Worm (Caenorhabditis elegans) whole organism, L4 larva: Measurements from ENCODE around the gene K10D6.3.

Experiments
- F37D6.2 ChIP-seq: sonication (generic microtip); optimal IDR thresholded peaks from 2 replicates; lab custom pipeline; 2016; ENCODE audit warnings: mild to moderate bottlenecking, missing genetic modification characterization, missing compliant biosample characterization
- F44E2.7 ChIP-seq: fragments of 200-800 bp; sonication (Bioruptor generic); IDR thresholded peaks from 2 replicates; pipeline ENCODE4 v2.1.2; 2022; ENCODE audit warnings: missing genetic modification characterization, missing compliant biosample characterization
- T20F7.1 ChIP-seq: fragments of 200-800 bp; sonication (Bioruptor generic); optimal IDR thresholded peaks from 2 replicates; lab custom pipeline; 2018; ENCODE audit warnings: mild to moderate bottlenecking, missing genetic modification characterization, missing compliant biosample characterization
- T26A8.4 ChIP-seq: fragments of 200-800 bp; sonication (Bioruptor generic); IDR thresholded peaks from 2 replicates; pipeline ENCODE4 v1.3.6; 2022; ENCODE audit warnings: missing genetic modification characterization, missing compliant biosample characterization
- aha-1 ChIP-seq: fragments of 150-350 bp; peaks from one replicate; lab custom pipeline; 2014; ENCODE audit warnings: missing biosample characterization, missing genetic modification characterization
- ama-1 ChIP-seq: fragments of 150-350 bp; optimal IDR thresholded peaks from 2 replicates; lab custom pipeline; 2014; ENCODE audit warnings: inconsistent platforms, mixed read lengths
- arid-1 ChIP-seq: fragments of 200-800 bp; sonication (Bioruptor generic); conservative IDR thresholded peaks from 2 replicates; pipeline ENCODE4 v1.3.6; 2022; ENCODE audit warnings: missing genetic modification reagents, missing genetic modification characterization, missing compliant biosample characterization
- ceh-20 ChIP-seq: fragments of 200-800 bp; sonication (Bioruptor generic); IDR thresholded peaks from 2 replicates; pipeline ENCODE4 v1.3.6; 2022; ENCODE audit warnings: missing genetic modification reagents, missing genetic modification characterization, missing compliant biosample characterization
- ceh-44 ChIP-seq: fragments of 200-800 bp; sonication (Bioruptor generic); IDR thresholded peaks from 2 replicates; pipeline ENCODE4 v1.3.6; 2022; ENCODE audit warnings: missing genetic modification reagents, missing genetic modification characterization, missing compliant biosample characterization
- ces-1 ChIP-seq: fragments of 150-350 bp; sonication (generic microtip); optimal IDR thresholded peaks from 4 replicates; lab custom pipeline; 2014; ENCODE audit warnings: missing biosample characterization, missing genetic modification reagents, missing genetic modification characterization
- ctbp-1 ChIP-seq: fragments of 200-800 bp; sonication (Bioruptor generic); IDR thresholded peaks from 2 replicates; pipeline ENCODE4 v1.3.6; 2022; ENCODE audit warnings: missing genetic modification reagents, missing genetic modification characterization, missing compliant biosample characterization
- daf-16 ChIP-seq, 3 experiments: sonication (generic microtip); optimal IDR thresholded peaks; 2 replicates each; lab custom pipeline; 2016 to 2017; ENCODE audit warnings: missing genetic modification characterization in 3 of 3, missing genetic modification reagents in 3 of 3, mild to moderate bottlenecking in 2 of 3, missing compliant biosample characterization in 2 of 3, missing biosample characterization in 1 of 3, moderate library complexity in 1 of 3
- dmd-6 ChIP-seq: fragments of 200-800 bp; sonication (Bioruptor generic); IDR thresholded peaks from 2 replicates; pipeline ENCODE4 v1.3.6; 2022; ENCODE audit warnings: missing genetic modification reagents, missing genetic modification characterization, missing compliant biosample characterization
- dpl-1 ChIP-seq: fragments of 150-350 bp; optimal IDR thresholded peaks from 2 replicates; lab custom pipeline; 2014; ENCODE audit warnings: missing biosample characterization, missing genetic modification reagents, missing genetic modification characterization
- egl-43 ChIP-seq: fragments of 200-800 bp; sonication (Bioruptor generic); IDR thresholded peaks from 2 replicates; pipeline ENCODE4 v1.3.6; 2022; ENCODE audit warnings: missing genetic modification reagents, missing genetic modification characterization, missing compliant biosample characterization
- fkh-10 ChIP-seq: fragments of 150-350 bp; optimal IDR thresholded peaks from 2 replicates; lab custom pipeline; 2014; ENCODE audit warnings: missing biosample characterization, missing genetic modification reagents, missing genetic modification characterization
- gei-8 ChIP-seq: fragments of 200-800 bp; sonication (Bioruptor generic); optimal IDR thresholded peaks from 2 replicates; lab custom pipeline; 2018; ENCODE audit warnings: mild to moderate bottlenecking, missing genetic modification characterization, missing compliant biosample characterization
- hlh-11 ChIP-seq: fragments of 200-800 bp; sonication (Bioruptor generic); optimal IDR thresholded peaks from 2 replicates; lab custom pipeline; 2018; ENCODE audit warnings: mild to moderate bottlenecking, missing genetic modification characterization, missing compliant biosample characterization
- hmg-1.1 ChIP-seq: fragments of 200-800 bp; sonication (Bioruptor generic); IDR thresholded peaks from 2 replicates; pipeline ENCODE4 v1.3.6; 2022; ENCODE audit warnings: missing genetic modification reagents, missing genetic modification characterization, missing compliant biosample characterization
- jun-1 ChIP-seq: fragments of 150-350 bp; optimal IDR thresholded peaks from 2 replicates; lab custom pipeline; 2014; ENCODE audit warnings: missing biosample characterization, missing genetic modification reagents, missing genetic modification characterization
- lin-13 ChIP-seq: fragments of 150-350 bp; optimal IDR thresholded peaks from 2 replicates; lab custom pipeline; 2014; ENCODE audit warnings: missing biosample characterization, missing genetic modification reagents, missing genetic modification characterization
- lin-38 ChIP-seq: fragments of 200-800 bp; sonication (Bioruptor generic); IDR thresholded peaks from 2 replicates; pipeline ENCODE4 v1.3.6; 2022; ENCODE audit warnings: missing genetic modification reagents, missing genetic modification characterization, missing compliant biosample characterization
- lin-39 ChIP-seq: fragments of 150-350 bp; optimal IDR thresholded peaks from 2 replicates; lab custom pipeline; 2014; ENCODE audit warnings: missing biosample characterization, missing genetic modification reagents, missing genetic modification characterization
- lir-3 ChIP-seq: sonication (generic microtip); optimal IDR thresholded peaks from 2 replicates; lab custom pipeline; 2016; ENCODE audit warnings: mild to moderate bottlenecking, missing genetic modification characterization, missing compliant biosample characterization
- lsy-2 ChIP-seq, 2 experiments: fragments of 150-350 bp in 1 of 2; sonication (generic microtip) in 1 of 2; optimal IDR thresholded peaks; 2 replicates each; lab custom pipeline; 2014 to 2017; ENCODE audit warnings: missing biosample characterization in 2 of 2, missing genetic modification characterization in 2 of 2
- mdt-29 ChIP-seq: fragments of 200-800 bp; sonication (Bioruptor generic); IDR thresholded peaks from 2 replicates; pipeline ENCODE4 v1.3.6; 2022; ENCODE audit warnings: missing genetic modification reagents, missing genetic modification characterization, missing compliant biosample characterization
- mep-1 ChIP-seq: fragments of 150-350 bp; sonication (generic microtip); optimal IDR thresholded peaks from 3 replicates; lab custom pipeline; 2014; ENCODE audit warnings: missing biosample characterization, missing genetic modification characterization
- mes-2 ChIP-seq: sonication (generic microtip); optimal IDR thresholded peaks from 2 replicates; lab custom pipeline; 2016; ENCODE audit warnings: missing genotype, mild to moderate bottlenecking, missing genetic modification characterization, missing compliant biosample characterization; ENCODE audit not compliant: poor library complexity, severe bottlenecking
- mxl-3 ChIP-seq: fragments of 200-800 bp; sonication (Bioruptor generic); optimal IDR thresholded peaks from 2 replicates; lab custom pipeline; 2018; ENCODE audit warnings: mild to moderate bottlenecking, missing genetic modification characterization, missing compliant biosample characterization
- nhr-102 ChIP-seq: sonication (generic microtip); optimal IDR thresholded peaks from 2 replicates; lab custom pipeline; 2016; ENCODE audit warnings: mild to moderate bottlenecking, missing genetic modification characterization, moderate library complexity, missing compliant biosample characterization
- nhr-25 ChIP-seq: sonication (generic microtip); optimal IDR thresholded peaks from 2 replicates; lab custom pipeline; 2017; ENCODE audit warnings: missing genetic modification characterization, mild to moderate bottlenecking, missing compliant biosample characterization, antibody characterized with exemption, moderate library complexity, borderline replicate concordance; ENCODE audit not compliant: insufficient read depth
- nhr-28 ChIP-seq: fragments of 150-350 bp; optimal IDR thresholded peaks from 2 replicates; lab custom pipeline; 2014; ENCODE audit warnings: missing biosample characterization, missing genetic modification characterization
- nhr-48 ChIP-seq: sonication (generic microtip); optimal IDR thresholded peaks from 2 replicates; lab custom pipeline; 2016; ENCODE audit warnings: mild to moderate bottlenecking, missing genetic modification characterization, missing compliant biosample characterization
- nhr-6 ChIP-seq: fragments of 150-350 bp; optimal IDR thresholded peaks from 2 replicates; lab custom pipeline; 2014; ENCODE audit warnings: missing biosample characterization, missing genetic modification characterization
- nhr-76 ChIP-seq: fragments of 150-350 bp; optimal IDR thresholded peaks from 2 replicates; lab custom pipeline; 2014; ENCODE audit warnings: missing biosample characterization, missing genetic modification characterization
- nhr-77 ChIP-seq: fragments of 150-350 bp; optimal IDR thresholded peaks from 2 replicates; lab custom pipeline; 2014; ENCODE audit warnings: missing biosample characterization, missing genetic modification characterization
- pha-4 ChIP-seq, 2 experiments: fragments of 150-350 bp in 1 of 2; fragments of 200-800 bp in 1 of 2; sonication (Bioruptor generic) in 1 of 2; IDR thresholded peaks in 1 of 2; optimal IDR thresholded peaks in 1 of 2; 2 replicates each; pipeline versions ENCODE4 v1.3.6 to Lab custom; 2014 to 2022; ENCODE audit warnings: missing genetic modification characterization in 2 of 2, missing genetic modification reagents in 2 of 2, missing biosample characterization in 1 of 2, missing compliant biosample characterization in 1 of 2
- rbr-2 ChIP-seq: sonication (generic microtip); optimal IDR thresholded peaks from 2 replicates; lab custom pipeline; 2016; ENCODE audit warnings: missing genotype, missing genetic modification characterization, missing compliant biosample characterization
- sdz-12 ChIP-seq: fragments of 200-800 bp; sonication (Bioruptor generic); optimal IDR thresholded peaks from 2 replicates; lab custom pipeline; 2018; ENCODE audit warnings: mild to moderate bottlenecking, missing genetic modification characterization, missing compliant biosample characterization
- skn-1 ChIP-seq: fragments of 150-350 bp; optimal IDR thresholded peaks from 2 replicates; lab custom pipeline; 2014; ENCODE audit warnings: missing biosample characterization, missing genetic modification characterization
- spr-1 ChIP-seq: sonication (generic microtip); optimal IDR thresholded peaks from 2 replicates; lab custom pipeline; 2016; ENCODE audit warnings: mild to moderate bottlenecking, missing genetic modification characterization, missing compliant biosample characterization
- tra-1 ChIP-seq: fragments of 200-800 bp; sonication (Bioruptor generic); IDR thresholded peaks from 2 replicates; pipeline ENCODE4 v1.3.6; 2022; ENCODE audit warnings: missing genetic modification reagents, missing genetic modification characterization, missing compliant biosample characterization
- unc-130 ChIP-seq: sonication (generic microtip); optimal IDR thresholded peaks from 2 replicates; lab custom pipeline; 2016; ENCODE audit warnings: missing genetic modification reagents, missing genetic modification characterization, missing compliant biosample characterization
- unc-39 ChIP-seq: sonication (generic microtip); optimal IDR thresholded peaks from 2 replicates; lab custom pipeline; 2017; ENCODE audit warnings: missing biosample characterization, missing genetic modification characterization
- unc-62 ChIP-seq, 3 experiments: fragments of 150-350 bp in 1 of 3; sonication (generic microtip); optimal IDR thresholded peaks in 2 of 3; peaks in 1 of 3; 1 replicate in 1 of 3; 2 replicates in 2 of 3; lab custom pipeline; 2014 to 2017; ENCODE audit warnings: missing biosample characterization in 3 of 3, missing genetic modification characterization in 3 of 3, missing genetic modification reagents in 3 of 3, missing genotype in 1 of 3
- vab-7 ChIP-seq: fragments of 200-800 bp; sonication (Bioruptor generic); IDR thresholded peaks from 2 replicates; pipeline ENCODE4 v1.3.6; 2022; ENCODE audit warnings: missing genetic modification reagents, missing genetic modification characterization, missing compliant biosample characterization
- zfp-2 ChIP-seq: sonication (generic microtip); optimal IDR thresholded peaks from 2 replicates; lab custom pipeline; 2016; ENCODE audit warnings: mild to moderate bottlenecking, missing genetic modification characterization, missing compliant biosample characterization
- zip-2 ChIP-seq: fragments of 150-350 bp; optimal IDR thresholded peaks from 2 replicates; lab custom pipeline; 2014; ENCODE audit warnings: missing biosample characterization, missing genetic modification characterization
- ztf-7 ChIP-seq: fragments of 150-350 bp; optimal IDR thresholded peaks from 2 replicates; lab custom pipeline; 2014; ENCODE audit warnings: missing biosample characterization, missing genetic modification characterization

Gene K10D6.3

DNA sequence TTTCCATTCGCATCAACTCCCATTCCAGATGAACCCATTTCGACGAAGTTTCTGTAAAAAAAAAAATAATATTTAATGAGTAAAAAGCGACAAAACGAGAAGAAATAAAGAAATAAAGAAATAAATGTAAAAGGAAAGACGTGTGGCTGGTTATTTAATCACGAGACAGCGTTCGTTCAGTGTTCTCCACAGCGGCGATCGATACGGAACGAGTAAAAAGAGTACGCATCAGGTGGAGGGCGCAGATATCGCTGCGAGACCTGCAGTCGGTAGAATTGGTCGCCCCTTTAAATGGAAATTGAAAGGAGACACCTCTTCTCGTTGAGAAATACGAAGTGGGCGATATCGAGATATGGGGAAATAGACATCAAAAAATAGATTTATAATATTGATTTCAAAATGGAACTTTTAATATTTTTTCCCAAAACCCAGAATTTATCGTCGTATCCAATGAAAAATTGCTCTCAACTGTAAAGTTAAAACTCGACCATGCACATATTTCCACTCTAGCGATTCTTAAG, 28.3 kb downstream of the K10D6.3 start, which contains the start of gene pqn-70:
pqn-70 (minus strand) TSS at position 51 of the 521 bp plus-strand sequence.
- TF ChIP-seq mxl-3 (GFP tag; lab: Kevin White, UChicago) (peak; percentile 1), mes-2 (tag; lab: Kevin White, UChicago) (peak; percentile 87), ceh-44 (GFP tag; lab: Robert Waterston, UW) (peak; percentile 65; the same call in 1 of the 2 replicates), unc-130 (GFP tag; lab: Kevin White, UChicago) (peak; percentile 65), ztf-7 (tag; lab: Kevin White, UChicago) (peak; percentile 39), skn-1 (tag; lab: Kevin White, UChicago) (no peak), dpl-1 (GFP tag; lab: Kevin White, UChicago) (peak; percentile 76), fkh-10 (GFP tag; lab: Kevin White, UChicago) (peak; percentile 72), ama-1 (lab: Kevin White, UChicago) (peak; percentile 74), zfp-2 (no peak), jun-1 (tag; lab: Kevin White, UChicago) (peak; percentile 11), spr-1 (tag; lab: Kevin White, UChicago) (peak; percentile 59), F44E2.7 (GFP tag; lab: Robert Waterston, UW) (no peak), lin-39 (no peak), T26A8.4 (GFP tag; lab: Robert Waterston, UW) (peak; percentile 71; the same call in 1 of the 2 replicates), mdt-29 (GFP tag; lab: Robert Waterston, UW) (no peak), ctbp-1 (peak; percentile 59; the same call in 1 of the 2 replicates), nhr-25 (tag; lab: Kevin White, UChicago) (peak; percentile 54), T20F7.1 (GFP tag; lab: Kevin White, UChicago) (peak; percentile 60), vab-7 (GFP tag; lab: Robert Waterston, UW) (peak; percentile 53), hmg-1.1 (GFP tag; lab: Robert Waterston, UW) (peak; percentile 86), tra-1 (GFP tag; lab: Robert Waterston, UW) (no peak), hlh-11 (peak; percentile 92), unc-39 (no peak), F37D6.2 (peak; percentile 49), egl-43 (peak; percentile 67; the same call in 1 of the 2 replicates), nhr-76 (no peak), nhr-28 (tag; lab: Kevin White, UChicago) (peak; percentile 83), lin-38 (GFP tag; lab: Robert Waterston, UW) (no peak; the same call in 1 of the 2 replicates), aha-1 (tag; lab: Kevin White, UChicago) (no peak), lin-13 (GFP tag; lab: Kevin White, UChicago) (peak; percentile 75), gei-8 (GFP tag; lab: Kevin White, UChicago) (no peak), lir-3 (tag; lab: Kevin White, UChicago) (no peak), unc-62 (GFP tag; optimal IDR thresholded peaks at IDR 0.05 in 1 of 2; lab: Kevin White, UChicago) (peak in 1 of 2 experiments; percentile 2), unc-62 (tag; optimal IDR thresholded peaks at IDR 0.05; lab: Kevin White, UChicago) (no peak), dmd-6 (GFP tag; lab: Robert Waterston, UW) (peak; percentile 76), sdz-12 (GFP tag; lab: Kevin White, UChicago) (no peak), ceh-20 (GFP tag; lab: Robert Waterston, UW) (peak; percentile 55; the same call in 1 of the 2 replicates), rbr-2 (tag; lab: Kevin White, UChicago) (peak; percentile 79), zip-2 (tag; lab: Kevin White, UChicago) (peak; percentile 36), daf-16 (GFP tag; optimal IDR thresholded peaks at IDR 0.05; lab: Kevin White, UChicago) (no peak), daf-16 (tag; optimal IDR thresholded peaks at IDR 0.05; lab: Kevin White, UChicago) (peak; percentile 3), arid-1 (GFP tag; lab: Robert Waterston, UW) (peak; percentile 81), ces-1 (GFP tag; lab: Kevin White, UChicago) (peak; percentile 35), nhr-6 (peak; percentile 76), mep-1 (tag; lab: Kevin White, UChicago) (peak; percentile 92), nhr-48 (tag; lab: Kevin White, UChicago) (peak; percentile 60), lsy-2 (tag; optimal IDR thresholded peaks at IDR 0.05; lab: Kevin White, UChicago) (peak; percentile 71 to 91), nhr-77 (tag; lab: Kevin White, UChicago) (peak; percentile 59), pha-4 (GFP tag; IDR thresholded peaks at IDR 0.05; lab: Robert Waterston, UW) (peak; percentile 44; the same call in 1 of the 2 replicates), pha-4 (tag; optimal IDR thresholded peaks at IDR 0.05; lab: Kevin White, UChicago) (no peak), nhr-102 (tag; lab: Kevin White, UChicago) (peak; percentile 37)
